Worm (Caenorhabditis elegans): ENCODE measurements around the gene ced-10.

Gene ced-10

DNA sequence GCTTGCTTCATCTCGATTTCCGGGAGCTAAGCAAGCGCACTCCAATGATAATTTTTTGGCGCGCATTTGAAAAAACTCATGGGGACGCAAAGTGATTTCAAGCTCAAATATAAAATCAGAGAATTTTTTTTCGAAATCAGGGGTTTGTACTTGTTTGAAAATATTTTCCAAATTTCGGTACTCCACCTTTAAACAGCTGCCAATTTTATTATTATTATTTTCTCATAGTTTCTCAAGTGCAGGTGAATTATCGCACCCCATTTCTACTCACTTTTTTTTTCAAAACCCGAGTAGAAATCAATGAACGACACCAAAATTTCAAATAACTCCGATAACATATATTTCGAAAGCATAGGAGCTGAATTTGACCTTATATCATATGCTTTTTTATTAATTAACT lies 5.2 kb downstream of the ced-10 start, which contains the start of gene srz-83:
TSS of gene srz-83 (plus strand) at position 301 of the 400 bp plus-strand sequence.
- TF ChIP-seq ceh-20 (GFP tag; IDR thresholded peaks at IDR 0.05) (no peak), mes-2 (tag; optimal IDR thresholded peaks at IDR 0.05; ENCODE audit: poor library complexity, severe bottlenecking) (no peak), spr-1 (tag; optimal IDR thresholded peaks at IDR 0.05) (no peak), nhr-77 (tag; optimal IDR thresholded peaks at IDR 0.05) (no peak), rbr-2 (tag; optimal IDR thresholded peaks at IDR 0.05) (no peak), nhr-237 (tag; optimal IDR thresholded peaks at IDR 0.05) (no peak), F49E8.2 (tag; optimal IDR thresholded peaks at IDR 0.05; ENCODE audit: borderline replicate concordance) (no peak), F37D6.2 (tag; optimal IDR thresholded peaks at IDR 0.05) (no peak), nhr-76 (tag; optimal IDR thresholded peaks at IDR 0.05) (no peak), dmd-9 (GFP tag; IDR thresholded peaks at IDR 0.05) (no peak), ceh-28 (tag; optimal IDR thresholded peaks at IDR 0.05) (no peak)

DNA sequence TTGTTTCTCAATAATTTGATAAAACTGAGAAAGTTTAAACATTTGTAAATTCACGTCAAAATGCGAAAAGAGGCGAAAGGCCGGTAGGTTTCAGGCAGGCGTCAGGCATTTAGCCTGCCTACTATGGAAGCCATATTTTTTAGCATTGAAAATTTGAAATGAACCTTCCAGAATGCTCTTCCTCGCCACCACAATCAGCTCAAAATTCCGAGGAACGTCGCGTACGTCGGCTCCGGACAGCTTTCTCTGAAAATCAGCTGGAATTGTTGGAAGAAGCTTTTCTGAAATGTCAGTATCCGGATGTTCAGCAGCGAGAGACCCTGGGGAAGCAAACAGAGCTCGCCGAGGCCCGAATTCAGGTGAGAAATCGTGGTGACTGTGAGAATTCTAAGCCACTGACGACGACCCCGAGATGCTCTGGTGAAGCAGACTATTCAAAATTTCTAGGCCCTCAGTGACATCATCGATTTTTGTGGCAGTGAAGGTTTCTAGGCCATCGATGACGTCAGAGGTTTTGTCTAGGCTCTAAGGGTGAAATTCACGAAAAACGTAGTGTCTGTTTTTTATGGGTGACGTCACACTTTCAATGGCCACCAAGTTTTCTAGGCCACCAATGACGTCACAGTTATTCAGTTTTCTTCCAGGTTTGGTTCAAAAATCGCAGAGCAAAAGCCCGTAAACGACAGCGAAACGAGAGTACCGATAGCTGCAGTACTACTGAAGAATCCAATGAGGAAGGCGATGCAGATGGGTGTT lies 7.2 kb downstream of the ced-10 start:
- TF ChIP-seq T20F7.1 (GFP tag; optimal IDR thresholded peaks at IDR 0.05) (no peak), unc-39 (tag; optimal IDR thresholded peaks at IDR 0.05) (no peak), pha-4 (GFP tag; IDR thresholded peaks at IDR 0.05) (no peak), pha-4 (tag; optimal IDR thresholded peaks at IDR 0.05) (no peak), zag-1 (tag; optimal IDR thresholded peaks at IDR 0.05) (no peak), Y105C5A.15 (GFP tag; IDR thresholded peaks at IDR 0.05) (no peak), aha-1 (tag) (peak; percentile 90), unc-62 (GFP tag; optimal IDR thresholded peaks at IDR 0.05 in 1 of 2) (peak in 1 of 2 experiments; percentile 80), unc-62 (tag; optimal IDR thresholded peaks at IDR 0.05) (no peak), nhr-77 (tag; optimal IDR thresholded peaks at IDR 0.05) (no peak), saeg-2 (GFP tag; IDR thresholded peaks at IDR 0.05) (no peak), zip-11 (GFP tag; IDR thresholded peaks at IDR 0.05) (no peak), dmd-8 (GFP tag; IDR thresholded peaks at IDR 0.05) (no peak), ceh-28 (tag; optimal IDR thresholded peaks at IDR 0.05) (no peak), nhr-48 (tag; optimal IDR thresholded peaks at IDR 0.05) (no peak), set-16 (GFP tag; IDR thresholded peaks at IDR 0.05) (0 out of 2 replicates have a peak, but pooled peaks have one; percentile 9), nhr-76 (tag; optimal IDR thresholded peaks at IDR 0.05) (no peak), mes-2 (tag; optimal IDR thresholded peaks at IDR 0.05; ENCODE audit: poor library complexity, severe bottlenecking) (no peak), attf-4 (tag; optimal IDR thresholded peaks at IDR 0.05) (no peak), rbr-2 (tag; optimal IDR thresholded peaks at IDR 0.05) (no peak)

DNA sequence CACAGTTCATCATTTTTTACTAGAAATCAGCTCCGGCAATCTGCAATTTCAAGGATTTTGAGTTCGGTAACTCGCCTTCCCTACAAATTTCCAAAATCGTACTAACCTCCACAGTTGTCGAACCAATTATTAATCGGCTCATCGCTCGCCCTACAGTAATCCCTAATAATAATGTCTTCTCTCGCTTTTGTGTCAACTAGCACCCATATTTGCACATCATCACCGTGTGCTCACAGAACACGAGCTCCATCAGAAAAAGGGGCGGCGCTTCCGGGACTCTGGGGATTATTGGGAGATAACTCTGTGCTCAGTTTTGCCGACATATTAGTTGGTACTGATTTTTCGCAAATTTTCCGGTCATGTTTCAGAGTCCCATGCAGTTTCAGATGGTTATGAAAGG lies 11.4 kb downstream of the ced-10 start, which contains the start of gene ceh-53:
TSS of gene ceh-53 (plus strand) at position 301 of the 400 bp plus-strand sequence.
- TF ChIP-seq dmd-9 (GFP tag; IDR thresholded peaks at IDR 0.05) (no peak), T20F7.1 (GFP tag; optimal IDR thresholded peaks at IDR 0.05) (no peak), unc-39 (tag; optimal IDR thresholded peaks at IDR 0.05) (no peak), mxl-2 (GFP tag; conservative IDR thresholded peaks at IDR 0.05) (no peak), tra-1 (GFP tag; IDR thresholded peaks at IDR 0.05) (no peak), sdz-12 (GFP tag; optimal IDR thresholded peaks at IDR 0.05) (no peak), hlh-11 (tag; optimal IDR thresholded peaks at IDR 0.05) (no peak), pha-4 (GFP tag; IDR thresholded peaks at IDR 0.05) (no peak), pha-4 (tag; optimal IDR thresholded peaks at IDR 0.05) (no peak), ceh-28 (tag; optimal IDR thresholded peaks at IDR 0.05) (no peak), Y75B8A.6 (GFP tag; IDR thresholded peaks at IDR 0.05) (no peak), duxl-1 (tag; optimal IDR thresholded peaks at IDR 0.05; ENCODE audit: poor library complexity) (no peak), nhr-11 (tag; optimal IDR thresholded peaks at IDR 0.05) (no peak), unc-62 (GFP tag; optimal IDR thresholded peaks at IDR 0.05 in 1 of 2) (no peak), unc-62 (tag; optimal IDR thresholded peaks at IDR 0.05) (no peak), lin-39 (tag; optimal IDR thresholded peaks at IDR 0.05) (no peak), ztf-11 (tag; optimal IDR thresholded peaks at IDR 0.05) (no peak)

DNA sequence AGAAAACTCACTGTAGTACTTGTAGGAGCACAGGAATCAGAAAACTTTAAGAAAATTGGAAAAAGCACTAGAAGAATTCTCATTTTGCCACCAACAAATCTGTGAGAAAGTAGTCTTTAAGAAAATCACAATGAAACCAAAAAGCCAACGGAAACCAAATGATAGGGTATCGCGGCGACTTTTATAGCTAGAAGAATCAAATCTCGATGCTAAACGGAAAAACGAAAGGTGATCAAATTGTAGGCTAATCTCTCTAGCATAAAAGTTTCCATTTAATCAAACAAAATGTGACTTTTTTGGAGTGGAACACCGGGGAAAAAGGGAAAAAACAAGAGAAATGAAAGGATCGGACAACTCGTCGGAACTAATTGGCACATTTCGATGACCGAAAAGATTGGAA lies 13.0 kb downstream of the ced-10 start, which contains the start of gene C09G12.17:
TSS of gene C09G12.17 (minus strand) at position 101 of the 400 bp plus-strand sequence.
- TF ChIP-seq F44E2.7 (GFP tag; IDR thresholded peaks at IDR 0.05) (no peak), dpl-1 (GFP tag; optimal IDR thresholded peaks at IDR 0.05) (no peak), vab-7 (GFP tag; IDR thresholded peaks at IDR 0.05) (no peak), zip-2 (tag; optimal IDR thresholded peaks at IDR 0.05) (no peak), lin-38 (GFP tag; IDR thresholded peaks at IDR 0.05) (no peak), ztf-11 (tag; optimal IDR thresholded peaks at IDR 0.05) (no peak), fkh-10 (GFP tag; optimal IDR thresholded peaks at IDR 0.05) (no peak), madf-9 (GFP tag; conservative IDR thresholded peaks at IDR 0.05) (no peak), spr-1 (tag; optimal IDR thresholded peaks at IDR 0.05) (no peak), gei-8 (GFP tag; optimal IDR thresholded peaks at IDR 0.05) (no peak), lin-39 (tag; optimal IDR thresholded peaks at IDR 0.05) (no peak), ceh-20 (GFP tag; IDR thresholded peaks at IDR 0.05) (no peak), nhr-77 (tag; optimal IDR thresholded peaks at IDR 0.05) (no peak), aly-2 (tag; optimal IDR thresholded peaks at IDR 0.05) (no peak), ces-1 (GFP tag; optimal IDR thresholded peaks at IDR 0.05) (no peak), T20F7.1 (GFP tag; optimal IDR thresholded peaks at IDR 0.05) (no peak)
